Fruit fly (Drosophila melanogaster) whole organism, embryonic: ENCODE data around the gene dome.

ENCODE experiments used
- Adf1 ChIP-seq: fragments of 200-800 bp; sonication (Bioruptor generic); IDR thresholded peaks from 2 replicates; pipeline ENCODE4 v1.3.6; 2022; ENCODE audit warnings: missing biosample characterization, missing genetic modification characterization
- Bgb ChIP-seq: fragments of 200-800 bp; sonication (Bioruptor generic); IDR thresholded peaks from 2 replicates; pipeline ENCODE4 v1.3.6; 2022; ENCODE audit warnings: missing biosample characterization, missing genetic modification characterization; ENCODE audit not compliant: partially characterized antibody
- CG10321 ChIP-seq: fragments of 200-800 bp; sonication (Bioruptor generic); IDR thresholded peaks from 2 replicates; pipeline ENCODE4 v1.3.6; 2022; ENCODE audit warnings: missing biosample characterization, missing genetic modification characterization
- CG10366 ChIP-seq: fragments of 200-800 bp; sonication (Bioruptor generic); IDR thresholded peaks from 2 replicates; pipeline ENCODE4 v1.3.6; 2022; ENCODE audit warnings: missing biosample characterization, missing genetic modification characterization
- CG11723 ChIP-seq: fragments of 200-800 bp; sonication (Bioruptor generic); optimal IDR thresholded peaks from 2 replicates; lab custom pipeline; 2017; ENCODE audit warnings: missing biosample characterization, mild to moderate bottlenecking, missing genetic modification characterization
- CG13296 ChIP-seq: fragments of 200-800 bp; sonication (Bioruptor generic); optimal IDR thresholded peaks from 3 replicates; lab custom pipeline; 2018; ENCODE audit warnings: missing biosample characterization, mild to moderate bottlenecking, missing genetic modification characterization
- CG15479 ChIP-seq: fragments of 200-800 bp; sonication (Bioruptor generic); optimal IDR thresholded peaks from 3 replicates; lab custom pipeline; 2019; ENCODE audit warnings: missing biosample characterization, mild to moderate bottlenecking, missing genetic modification characterization, moderate library complexity
- CG1603 ChIP-seq: fragments of 200-800 bp; sonication (Bioruptor generic); optimal IDR thresholded peaks from 2 replicates; lab custom pipeline; 2019; ENCODE audit warnings: missing biosample characterization, mild to moderate bottlenecking, missing genetic modification characterization, moderate library complexity
- CG7556 ChIP-seq: fragments of 200-800 bp; sonication (Bioruptor generic); optimal IDR thresholded peaks from 2 replicates; lab custom pipeline; 2017; ENCODE audit warnings: missing biosample characterization, mild to moderate bottlenecking, missing genetic modification characterization
- CG8478 ChIP-seq: fragments of >200 bp; optimal IDR thresholded peaks from 2 replicates; lab custom pipeline; 2018
- CG8944 ChIP-seq: fragments of 200-800 bp; sonication (Bioruptor generic); optimal IDR thresholded peaks from 3 replicates; lab custom pipeline; 2016; ENCODE audit warnings: missing biosample characterization, missing genetic modification characterization
- CG9215 ChIP-seq: fragments of 200-800 bp; sonication (Bioruptor generic); IDR thresholded peaks from 2 replicates; pipeline ENCODE4 v1.3.6; 2022; ENCODE audit warnings: missing biosample characterization, missing genetic modification characterization
- CG9609 ChIP-seq: fragments of 200-800 bp; sonication (Bioruptor generic); optimal IDR thresholded peaks from 3 replicates; lab custom pipeline; 2016; ENCODE audit warnings: missing biosample characterization, missing genetic modification characterization
- CG9727 ChIP-seq: fragments of 200-800 bp; sonication (Bioruptor generic); optimal IDR thresholded peaks from 3 replicates; lab custom pipeline; 2017; ENCODE audit warnings: missing biosample characterization, mild to moderate bottlenecking, missing genetic modification characterization
- CG9876 ChIP-seq: fragments of 200-800 bp; sonication (Bioruptor generic); optimal IDR thresholded peaks from 2 replicates; lab custom pipeline; 2016; ENCODE audit warnings: missing biosample characterization, missing genetic modification characterization
- Dbx ChIP-seq: fragments of 200-800 bp; sonication (Bioruptor generic); IDR thresholded peaks from 3 replicates; pipeline ENCODE4 v1.3.6; 2022; ENCODE audit warnings: missing biosample characterization, missing genetic modification characterization
- Deaf1 ChIP-seq: fragments of 200-800 bp; optimal IDR thresholded peaks from 3 replicates; lab custom pipeline; 2019; ENCODE audit warnings: missing biosample characterization, mild to moderate bottlenecking, missing genetic modification characterization, moderate library complexity
- E2f1 ChIP-seq: fragments of 200-800 bp; sonication (Bioruptor generic); IDR thresholded peaks from 2 replicates; pipeline ENCODE4 v1.3.6; 2022; ENCODE audit warnings: missing biosample characterization, missing genetic modification characterization
- Fer3 ChIP-seq: fragments of 200-800 bp; sonication (Bioruptor generic); optimal IDR thresholded peaks from 2 replicates; lab custom pipeline; 2018; ENCODE audit warnings: missing biosample characterization, mild to moderate bottlenecking, missing genetic modification characterization, moderate library complexity
- HLHmδ ChIP-seq: fragments of 200-800 bp; sonication (Bioruptor generic); optimal IDR thresholded peaks from 2 replicates; lab custom pipeline; 2018; ENCODE audit warnings: missing biosample characterization, mild to moderate bottlenecking, missing genetic modification characterization, moderate library complexity
- Kr ChIP-seq: fragments of 200-800 bp; sonication (Bioruptor generic); optimal IDR thresholded peaks from 2 replicates; lab custom pipeline; 2017; ENCODE audit warnings: missing biosample characterization, mild to moderate bottlenecking, missing genetic modification characterization
- MBD-R2 ChIP-seq: fragments of 200-800 bp; sonication (Bioruptor generic); IDR thresholded peaks from 2 replicates; pipeline ENCODE4 v1.3.6; 2022; ENCODE audit warnings: missing biosample characterization, missing genetic modification characterization
- Med ChIP-seq: fragments of 200-800 bp; sonication (Bioruptor generic); peaks from one replicate; lab custom pipeline; 2016; ENCODE audit warnings: missing biosample characterization, missing genetic modification characterization, mild to moderate bottlenecking, inconsistent platforms, moderate library complexity
- Mes4 ChIP-seq: fragments of 200-800 bp; sonication (Bioruptor generic); optimal IDR thresholded peaks from 2 replicates; lab custom pipeline; 2016; ENCODE audit warnings: missing biosample characterization, missing genetic modification characterization
- NC2β ChIP-seq: fragments of 200-800 bp; sonication (Bioruptor generic); optimal IDR thresholded peaks from 2 replicates; lab custom pipeline; 2016; ENCODE audit warnings: missing biosample characterization, missing genetic modification characterization
- NFAT ChIP-seq: fragments of 200-800 bp; sonication (Bioruptor generic); IDR thresholded peaks from 2 replicates; pipeline ENCODE4 v1.3.6; 2022; ENCODE audit warnings: missing biosample characterization, missing genetic modification characterization
- Sry-β ChIP-seq: fragments of 200-800 bp; sonication (Bioruptor generic); optimal IDR thresholded peaks from 2 replicates; lab custom pipeline; 2018; ENCODE audit warnings: missing biosample characterization, mild to moderate bottlenecking, missing genetic modification characterization, moderate library complexity
- Tbp ChIP-seq: fragments of >200 bp; optimal IDR thresholded peaks from 2 replicates; lab custom pipeline; 2018; ENCODE audit warnings: missing biosample characterization, missing genetic modification characterization
- Trl ChIP-seq, 3 experiments: fragments of >200 bp in 2 of 3; fragments of 200-800 bp in 1 of 3; sonication (Bioruptor generic) in 1 of 3; optimal IDR thresholded peaks; 2 replicates in 1 of 3; 3 replicates in 2 of 3; lab custom pipeline; 2016 to 2017; ENCODE audit warnings: missing biosample characterization in 1 of 3, missing genetic modification characterization in 1 of 3
- al ChIP-seq: fragments of 200-800 bp; sonication (Bioruptor generic); IDR thresholded peaks from 2 replicates; pipeline ENCODE4 v1.3.6; 2022; ENCODE audit warnings: missing biosample characterization, missing genetic modification characterization
- bbx ChIP-seq: fragments of 200-800 bp; sonication (Bioruptor generic); IDR thresholded peaks from 2 replicates; pipeline ENCODE4 v1.3.6; 2022; ENCODE audit warnings: missing biosample characterization, missing genetic modification characterization; ENCODE audit not compliant: partially characterized antibody
- bsh ChIP-seq, 2 experiments: fragments of 200-800 bp; sonication (Bioruptor generic); optimal IDR thresholded peaks; 2 replicates each; lab custom pipeline; 2017 to 2018; ENCODE audit warnings: mild to moderate bottlenecking in 2 of 2, missing biosample characterization in 2 of 2, missing genetic modification characterization in 2 of 2, moderate library complexity in 1 of 2
- cas ChIP-seq: fragments of 200-800 bp; sonication (Bioruptor generic); IDR thresholded peaks from 2 replicates; pipeline ENCODE4 v1.3.6; 2022; ENCODE audit warnings: missing biosample characterization, missing genetic modification characterization
- cg ChIP-seq: fragments of 200-800 bp; sonication (Bioruptor generic); optimal IDR thresholded peaks from 3 replicates; lab custom pipeline; 2019; ENCODE audit warnings: missing biosample characterization, mild to moderate bottlenecking, missing genetic modification characterization, moderate library complexity
- chm ChIP-seq: fragments of 200-800 bp; sonication (Bioruptor generic); IDR thresholded peaks from 2 replicates; pipeline ENCODE4 v1.3.6; 2022; ENCODE audit warnings: missing biosample characterization, missing genetic modification characterization
- dati ChIP-seq: fragments of 200-800 bp; sonication (Bioruptor generic); IDR thresholded peaks from 2 replicates; pipeline ENCODE4 v1.3.6; 2022; ENCODE audit warnings: missing biosample characterization, missing genetic modification characterization
- dysf ChIP-seq: fragments of 200-800 bp; sonication (Bioruptor generic); IDR thresholded peaks from 3 replicates; pipeline ENCODE4 v1.3.6; 2022; ENCODE audit warnings: missing biosample characterization, missing genetic modification characterization
- ems ChIP-seq: fragments of 200-800 bp; sonication (Bioruptor generic); optimal IDR thresholded peaks from 3 replicates; lab custom pipeline; 2016; ENCODE audit warnings: missing biosample characterization, missing genetic modification characterization
- gro ChIP-seq: fragments of 200-800 bp; sonication (Bioruptor generic); optimal IDR thresholded peaks from 2 replicates; lab custom pipeline; 2016; ENCODE audit warnings: missing biosample characterization, missing genetic modification characterization
- knrl ChIP-seq: fragments of 200-800 bp; sonication (Bioruptor generic); IDR thresholded peaks from 3 replicates; pipeline ENCODE4 v1.3.6; 2022; ENCODE audit warnings: missing biosample characterization, missing genetic modification characterization; ENCODE audit not compliant: partially characterized antibody
- maf-S ChIP-seq: fragments of 200-800 bp; sonication (Bioruptor generic); optimal IDR thresholded peaks from 2 replicates; lab custom pipeline; 2016; ENCODE audit warnings: missing biosample characterization, missing genetic modification characterization
- mam ChIP-seq: fragments of 200-800 bp; sonication (Bioruptor generic); optimal IDR thresholded peaks from 3 replicates; lab custom pipeline; 2016; ENCODE audit warnings: missing biosample characterization, missing genetic modification characterization
- pho ChIP-seq: fragments of 200-800 bp; sonication (Bioruptor generic); optimal IDR thresholded peaks from 2 replicates; lab custom pipeline; 2016; ENCODE audit warnings: missing biosample characterization, missing genetic modification characterization
- psq ChIP-seq: fragments of 200-800 bp; sonication (Bioruptor generic); optimal IDR thresholded peaks from 2 replicates; lab custom pipeline; 2017; ENCODE audit warnings: missing biosample characterization, missing genetic modification characterization
- pum ChIP-seq: fragments of 200-800 bp; sonication (Bioruptor generic); optimal IDR thresholded peaks from 2 replicates; lab custom pipeline; 2016; ENCODE audit warnings: missing biosample characterization, missing genetic modification characterization
- sens ChIP-seq: fragments of 200-800 bp; sonication (Bioruptor generic); peaks from one replicate; lab custom pipeline; 2016; ENCODE audit warnings: missing biosample characterization, missing genetic modification characterization
- sima ChIP-seq: fragments of 200-800 bp; sonication (Bioruptor generic); optimal IDR thresholded peaks from 2 replicates; lab custom pipeline; 2016; ENCODE audit warnings: missing biosample characterization, missing genetic modification characterization
- sob ChIP-seq: fragments of 200-800 bp; sonication (Bioruptor generic); IDR thresholded peaks from 2 replicates; pipeline ENCODE4 v1.3.6; 2022; ENCODE audit warnings: missing biosample characterization, missing genetic modification characterization
- twi ChIP-seq: fragments of 200-800 bp; optimal IDR thresholded peaks from 2 replicates; lab custom pipeline; 2019; ENCODE audit warnings: missing biosample characterization, mild to moderate bottlenecking, missing genetic modification characterization, moderate library complexity
- vfl ChIP-seq: fragments of 200-800 bp; sonication (Bioruptor generic); optimal IDR thresholded peaks from 2 replicates; lab custom pipeline; 2016; ENCODE audit warnings: missing biosample characterization, missing genetic modification characterization
- wek ChIP-seq: fragments of 200-800 bp; sonication (Bioruptor generic); optimal IDR thresholded peaks from 3 replicates; lab custom pipeline; 2018; ENCODE audit warnings: missing biosample characterization, mild to moderate bottlenecking, missing genetic modification characterization, moderate library complexity
- z ChIP-seq: fragments of 200-800 bp; sonication (Bioruptor generic); IDR thresholded peaks from 3 replicates; pipeline ENCODE4 v1.3.6; 2022; ENCODE audit warnings: missing biosample characterization, missing genetic modification characterization

dome gene

dm6 chrX:19637002-19637420 lies 46.3 kb downstream of the dome start:
- TF ChIP-seq mam (GFP tag; lab: Kevin White, UChicago) (no peak), pum (GFP tag; lab: Kevin White, UChicago) (no peak), CG8478 (lab: Kevin White, UChicago) (peak; percentile 98), NC2β (GFP tag; lab: Kevin White, UChicago) (no peak), sima (GFP tag; lab: Kevin White, UChicago) (no peak), chm (GFP tag; lab: Robert Waterston, UW) (peak; percentile 40; the same call in 1 of the 2 replicates), CG9215 (GFP tag; lab: Robert Waterston, UW) (peak; percentile 86), CG13296 (no peak), dysf (no peak), cas (GFP tag; lab: Robert Waterston, UW) (no peak), cg (peak; percentile 94), Adf1 (GFP tag; lab: Robert Waterston, UW) (peak; percentile 54; the same call in 1 of the 2 replicates), CG9727 (GFP tag; lab: Kevin White, UChicago) (no peak), z (no peak), bsh (GFP tag; optimal IDR thresholded peaks at IDR 0.05; lab: Kevin White, UChicago) (no peak), pho (no peak), CG8944 (GFP tag; lab: Kevin White, UChicago) (no peak), NFAT (no peak), Kr (GFP tag; lab: Kevin White, UChicago) (no peak), CG9609 (no peak), Trl (optimal IDR thresholded peaks at IDR 0.05; lab: Kevin White, UChicago) (peak in 1 of 2 experiments; percentile 18), Trl (GFP tag; optimal IDR thresholded peaks at IDR 0.05; lab: Kevin White, UChicago) (no peak), Dbx (GFP tag; lab: Robert Waterston, UW) (no peak), knrl (GFP tag; lab: Robert Waterston, UW) (no peak), Bgb (GFP tag; lab: Robert Waterston, UW) (no peak), CG7556 (GFP tag; lab: Kevin White, UChicago) (no peak), Sry-β (GFP tag; lab: Kevin White, UChicago) (no peak), twi (tag; lab: Kevin White, UChicago) (no peak), gro (no peak), vfl (GFP tag; lab: Kevin White, UChicago) (no peak), CG15479 (GFP tag; lab: Kevin White, UChicago) (no peak), Deaf1 (tag; lab: Kevin White, UChicago) (peak; percentile 18), wek (peak; percentile 10), maf-S (peak; percentile 1), CG10321 (GFP tag; lab: Robert Waterston, UW) (no peak), Tbp (GFP tag; lab: Kevin White, UChicago) (no peak), CG1603 (no peak), Fer3 (no peak), CG11723 (GFP tag; lab: Kevin White, UChicago) (peak; percentile 22), E2f1 (no peak), MBD-R2 (GFP tag; lab: Robert Waterston, UW) (peak; percentile 17; the same call in 1 of the 2 replicates), Med (GFP tag; lab: Kevin White, UChicago) (peak; percentile 34), sob (no peak), CG10366 (GFP tag; lab: Robert Waterston, UW) (no peak), CG9876 (GFP tag; lab: Kevin White, UChicago) (no peak), sens (GFP tag; lab: Kevin White, UChicago) (peak; percentile 76), al (no peak), psq (GFP tag; lab: Kevin White, UChicago) (peak; percentile 69), bbx (GFP tag; lab: Robert Waterston, UW) (0 out of 2 replicates have a peak, but pooled peaks have one; percentile 24), Mes4 (GFP tag; lab: Kevin White, UChicago) (no peak), ems (GFP tag; lab: Kevin White, UChicago) (no peak), HLHmδ (GFP tag; lab: Kevin White, UChicago) (peak; percentile 80), dati (GFP tag; lab: Robert Waterston, UW) (no peak)
